Fruit fly (Drosophila melanogaster): ENCODE measurements around the gene CG13398.

The CG13398 gene

dm6 chr2L:8463144-8464106, 48.4 kb upstream of the CG13398 start, which contains the start of gene Agpat2 (continued):
- peak; percentile 81 for TF ChIP-seq ase (GFP tag; IDR thresholded peaks at IDR 0.05)
- TF ChIP-seq pan (optimal IDR thresholded peaks at IDR 0.05), result no peak
- TF ChIP-seq pan (GFP tag; optimal IDR thresholded peaks at IDR 0.05 in 1 of 2, IDR thresholded peaks at IDR 0.05 in 1 of 2), result peak in 1 of 2 experiments; percentile 86
- peak; percentile 78; the same call in 2 of the 3 replicates for TF ChIP-seq CG3726 (GFP tag; IDR thresholded peaks at IDR 0.05)
- TF ChIP-seq CG14667 (GFP tag; IDR thresholded peaks at IDR 0.05), result peak; percentile 52
- no peak for TF ChIP-seq Scr (GFP tag; IDR thresholded peaks at IDR 0.05; ENCODE audit: partially characterized antibody)
- TF ChIP-seq ara (GFP tag; IDR thresholded peaks at IDR 0.05), result peak; percentile 75
- TF ChIP-seq CG1233 (GFP tag; optimal IDR thresholded peaks at IDR 0.05), result peak; percentile 81
- peak; percentile 67 for TF ChIP-seq CG5245 (GFP tag; optimal IDR thresholded peaks at IDR 0.05)
- TF ChIP-seq da (GFP tag; optimal IDR thresholded peaks at IDR 0.05), result peak; percentile 30
- TF ChIP-seq CG5953 (GFP tag; IDR thresholded peaks at IDR 0.05), result 0 out of 2 replicates have a peak, but pooled peaks have one; percentile 53
- peak; percentile 76 for TF ChIP-seq CG9609 (GFP tag; optimal IDR thresholded peaks at IDR 0.05)
- TF ChIP-seq CG1792 (GFP tag; optimal IDR thresholded peaks at IDR 0.05), result peak; percentile 49
- peak; percentile 34 for TF ChIP-seq kni (GFP tag; optimal IDR thresholded peaks at IDR 0.05)
- peak; percentile 20; the same call in 1 of the 2 replicates for TF ChIP-seq Adf1 (GFP tag; IDR thresholded peaks at IDR 0.05)
- TF ChIP-seq otp (GFP tag; IDR thresholded peaks at IDR 0.05), result peak; percentile 71; the same call in 2 of the 3 replicates
- peak; percentile 77 for TF ChIP-seq crol (GFP tag; IDR thresholded peaks at IDR 0.05)
- no peak for TF ChIP-seq ham (GFP tag; IDR thresholded peaks at IDR 0.05)
- peak; percentile 70 for TF ChIP-seq danr (GFP tag; IDR thresholded peaks at IDR 0.05)
- TF ChIP-seq CG17612 (GFP tag; IDR thresholded peaks at IDR 0.05), result no peak; the same call in 1 of the 2 replicates
- TF ChIP-seq CG7271 (tag; optimal IDR thresholded peaks at IDR 0.05), result peak; percentile 43
- peak; percentile 70 for TF ChIP-seq CG12071 (GFP tag; optimal IDR thresholded peaks at IDR 0.05)
- peak; percentile 72 for TF ChIP-seq Rfx (GFP tag; IDR thresholded peaks at IDR 0.05)
- TF ChIP-seq ro (GFP tag; IDR thresholded peaks at IDR 0.05), result 0 out of 2 replicates have a peak, but pooled peaks have one; percentile 20
- TF ChIP-seq CG10543 (GFP tag; optimal IDR thresholded peaks at IDR 0.05), result peak; percentile 67
- TF ChIP-seq Gug (GFP tag; IDR thresholded peaks at IDR 0.05), result peak; percentile 65; the same call in 3 of the 4 replicates
- peak; percentile 97 for TF ChIP-seq sens (GFP tag)
- TF ChIP-seq CG3407 (GFP tag; optimal IDR thresholded peaks at IDR 0.05), result peak; percentile 72
- TF ChIP-seq CG18764 (GFP tag; optimal IDR thresholded peaks at IDR 0.05), result peak; percentile 65
- TF ChIP-seq CG2199 (GFP tag; IDR thresholded peaks at IDR 0.05), result no peak
- peak; percentile 71; the same call in 1 of the 3 replicates for TF ChIP-seq H15 (GFP tag; IDR thresholded peaks at IDR 0.05)
- 0 out of 2 replicates have a peak, but pooled peaks have one; percentile 37 for TF ChIP-seq dimm (GFP tag; IDR thresholded peaks at IDR 0.05)
- TF ChIP-seq luna (GFP tag; optimal IDR thresholded peaks at IDR 0.05), result no peak
- TF ChIP-seq phol (tag; optimal IDR thresholded peaks at IDR 0.05), result peak; percentile 85
- TF ChIP-seq NC2β (GFP tag; optimal IDR thresholded peaks at IDR 0.05), result peak; percentile 82
- peak; percentile 17 for TF ChIP-seq sug (tag; optimal IDR thresholded peaks at IDR 0.05)
- TF ChIP-seq gem (tag; optimal IDR thresholded peaks at IDR 0.05), result peak; percentile 92
- no peak for TF ChIP-seq CG9797 (GFP tag; optimal IDR thresholded peaks at IDR 0.05)
- peak; percentile 82 for TF ChIP-seq ems (GFP tag; optimal IDR thresholded peaks at IDR 0.05)
- peak; percentile 52 for TF ChIP-seq Aef1 (GFP tag; IDR thresholded peaks at IDR 0.05)
- no peak for TF ChIP-seq CG6175 (GFP tag; IDR thresholded peaks at IDR 0.05)
- TF ChIP-seq tll (GFP tag; optimal IDR thresholded peaks at IDR 0.05), result no peak
- TF ChIP-seq CG31388 (GFP tag; optimal IDR thresholded peaks at IDR 0.05), result peak; percentile 29
- peak; percentile 67 for TF ChIP-seq cato (GFP tag; optimal IDR thresholded peaks at IDR 0.05; ENCODE audit: borderline replicate concordance)
- no peak for TF ChIP-seq fru (optimal IDR thresholded peaks at IDR 0.05)
- TF ChIP-seq CG3995 (GFP tag; optimal IDR thresholded peaks at IDR 0.05), result peak; percentile 25
- TF ChIP-seq vvl (GFP tag; IDR thresholded peaks at IDR 0.05), result peak; percentile 88
- no peak for TF ChIP-seq vnd (GFP tag; IDR thresholded peaks at IDR 0.05; ENCODE audit: partially characterized antibody)
- TF ChIP-seq GATAe (GFP tag; conservative IDR thresholded peaks at IDR 0.05), result 0 out of 2 replicates have a peak, but pooled peaks have one; percentile 11

Measured in whole organism, embryonic.